Fruit fly (Drosophila melanogaster) whole organism, pupa: ENCODE results near the gene beat-Ic.

ENCODE experiments used
- CG13204 ChIP-seq: fragments of 200-800 bp; sonication (Bioruptor generic); optimal IDR thresholded peaks from 2 replicates; lab custom pipeline; 2018; ENCODE audit warnings: missing biosample characterization, mild to moderate bottlenecking, missing genetic modification characterization, moderate library complexity
- CG15710 ChIP-seq: fragments of 200-800 bp; sonication (Bioruptor generic); optimal IDR thresholded peaks from 2 replicates; lab custom pipeline; 2018; ENCODE audit warnings: missing biosample characterization, mild to moderate bottlenecking, missing genetic modification characterization, moderate library complexity
- CG34367 ChIP-seq: fragments of 200-800 bp; sonication (Bioruptor generic); optimal IDR thresholded peaks from 2 replicates; lab custom pipeline; 2018; ENCODE audit warnings: missing biosample characterization, mild to moderate bottlenecking, missing genetic modification characterization
- CG8159 ChIP-seq: fragments of 200-800 bp; sonication (Bioruptor generic); optimal IDR thresholded peaks from 3 replicates; lab custom pipeline; 2018; ENCODE audit warnings: missing biosample characterization, mild to moderate bottlenecking, missing genetic modification characterization, moderate library complexity
- CG9948 ChIP-seq: fragments of 200-800 bp; sonication (Bioruptor generic); optimal IDR thresholded peaks from 2 replicates; lab custom pipeline; 2018; ENCODE audit warnings: missing biosample characterization, mild to moderate bottlenecking, missing genetic modification characterization, moderate library complexity
- EcR ChIP-seq: fragments of 200-800 bp; sonication (Bioruptor generic); optimal IDR thresholded peaks from 3 replicates; lab custom pipeline; 2019; ENCODE audit warnings: missing biosample characterization, missing genetic modification characterization, mild to moderate bottlenecking, moderate library complexity, missing genetic modification reagents
- Ets98B ChIP-seq: fragments of 200-800 bp; sonication (Bioruptor generic); IDR thresholded peaks from 2 replicates; pipeline ENCODE4 v1.3.6; 2022; ENCODE audit warnings: missing biosample characterization, missing genetic modification characterization
- Pif1A ChIP-seq: fragments of 200-800 bp; sonication (Bioruptor generic); optimal IDR thresholded peaks from 3 replicates; lab custom pipeline; 2016; ENCODE audit warnings: missing biosample characterization, missing genetic modification characterization
- Snoo ChIP-seq: fragments of 200-800 bp; sonication (Bioruptor generic); optimal IDR thresholded peaks from 3 replicates; lab custom pipeline; 2017; ENCODE audit warnings: missing biosample characterization, mild to moderate bottlenecking, missing genetic modification characterization, inconsistent platforms
- fd96Ca ChIP-seq: fragments of 200-800 bp; sonication (Bioruptor generic); IDR thresholded peaks from 3 replicates; pipeline ENCODE4 v1.3.6; 2022; ENCODE audit warnings: missing biosample characterization, missing genetic modification characterization

dm6 chr2L:16003541-16003940 lies 3.5 kb downstream of the beat-Ic start, which contains the start of gene CG34167:
- TF ChIP-seq fd96Ca (no peak), CG9948 (no peak), Snoo (tag; lab: Kevin White, UChicago) (no peak), EcR (GFP tag; lab: Kevin White, UChicago) (no peak), Pif1A (no peak), Ets98B (GFP tag; lab: Robert Waterston, UW) (no peak), CG13204 (GFP tag; lab: Kevin White, UChicago) (no peak), CG34367 (tag; lab: Kevin White, UChicago) (no peak), CG8159 (tag; lab: Kevin White, UChicago) (no peak), CG15710 (tag; lab: Kevin White, UChicago) (no peak)
